Fruit fly (Drosophila melanogaster): Measurements from ENCODE around the gene CG5567.

Gene CG5567

dm6 chr3L:17841085-17841606 is 2.2 kb downstream of the CG5567 start, which contains the start of gene CG5577 (continued):
- TF ChIP-seq gro (GFP tag; optimal IDR thresholded peaks at IDR 0.05), result no peak
- no peak for TF ChIP-seq C15 (GFP tag; IDR thresholded peaks at IDR 0.05)
- TF ChIP-seq Ets97D (GFP tag; optimal IDR thresholded peaks at IDR 0.05), result no peak
- no peak for TF ChIP-seq run (tag; optimal IDR thresholded peaks at IDR 0.05)
- TF ChIP-seq CG11723 (GFP tag; optimal IDR thresholded peaks at IDR 0.05), result no peak
- no peak for TF ChIP-seq Hr39 (optimal IDR thresholded peaks at IDR 0.05)
- no peak for TF ChIP-seq hth (optimal IDR thresholded peaks at IDR 0.05)
- peak; percentile 40 for TF ChIP-seq Meics (GFP tag; optimal IDR thresholded peaks at IDR 0.05)
- no peak for TF ChIP-seq CG4730 (GFP tag; IDR thresholded peaks at IDR 0.05)
- TF ChIP-seq yki (optimal IDR thresholded peaks at IDR 0.05), result no peak
- peak; percentile 48; the same call in 1 of the 3 replicates for TF ChIP-seq HLH4C (GFP tag; IDR thresholded peaks at IDR 0.05; ENCODE audit: partially characterized antibody)
- TF ChIP-seq CG5953 (GFP tag; IDR thresholded peaks at IDR 0.05), result no peak
- TF ChIP-seq hkb (optimal IDR thresholded peaks at IDR 0.05), result no peak
- no peak for TF ChIP-seq hkb (GFP tag; IDR thresholded peaks at IDR 0.05)
- peak; percentile 65 for TF ChIP-seq zen2 (GFP tag; IDR thresholded peaks at IDR 0.05; ENCODE audit: partially characterized antibody)
- peak; percentile 28 for TF ChIP-seq CG7987 (GFP tag; optimal IDR thresholded peaks at IDR 0.05)
- TF ChIP-seq ash1 (GFP tag; optimal IDR thresholded peaks at IDR 0.05), result no peak
- TF ChIP-seq ranshi (GFP tag; IDR thresholded peaks at IDR 0.05), result no peak
- TF ChIP-seq Rfx (GFP tag; IDR thresholded peaks at IDR 0.05), result peak; percentile 63
- no peak for TF ChIP-seq Mes4 (GFP tag; optimal IDR thresholded peaks at IDR 0.05)
- TF ChIP-seq CG11456 (GFP tag; IDR thresholded peaks at IDR 0.05), result 0 out of 3 replicates have a peak, but pooled peaks have one; percentile 21
- TF ChIP-seq jing (GFP tag; optimal IDR thresholded peaks at IDR 0.05), result no peak
- TF ChIP-seq CG3838 (GFP tag; optimal IDR thresholded peaks at IDR 0.05), result no peak
- TF ChIP-seq CG3995 (GFP tag; optimal IDR thresholded peaks at IDR 0.05), result peak; percentile 75
- TF ChIP-seq Six4 (GFP tag; optimal IDR thresholded peaks at IDR 0.05), result no peak
- TF ChIP-seq CG16863 (GFP tag; optimal IDR thresholded peaks at IDR 0.05), result no peak
- TF ChIP-seq hb (GFP tag; IDR thresholded peaks at IDR 0.05; ENCODE audit: partially characterized antibody), result no peak
- peak; percentile 57 for TF ChIP-seq Dref (GFP tag; IDR thresholded peaks at IDR 0.05)
- TF ChIP-seq CG14667 (GFP tag; IDR thresholded peaks at IDR 0.05), result no peak
- TF ChIP-seq CG12236 (GFP tag; optimal IDR thresholded peaks at IDR 0.05), result no peak
- no peak for TF ChIP-seq CG13424 (tag; optimal IDR thresholded peaks at IDR 0.05)
- no peak for TF ChIP-seq Asciz (GFP tag; optimal IDR thresholded peaks at IDR 0.05)
- no peak for TF ChIP-seq schlank (tag; optimal IDR thresholded peaks at IDR 0.05)
- no peak for TF ChIP-seq Antp (GFP tag; optimal IDR thresholded peaks at IDR 0.05)
- TF ChIP-seq chm (GFP tag; IDR thresholded peaks at IDR 0.05), result no peak
- no peak for TF ChIP-seq CG18619 (GFP tag; optimal IDR thresholded peaks at IDR 0.05)
- TF ChIP-seq CG12744 (GFP tag; optimal IDR thresholded peaks at IDR 0.05), result no peak
- TF ChIP-seq chinmo (GFP tag; IDR thresholded peaks at IDR 0.05; ENCODE audit: partially characterized antibody), result peak; percentile 86; the same call in 3 of the 4 replicates
- no peak for TF ChIP-seq toy (GFP tag; IDR thresholded peaks at IDR 0.05)
- TF ChIP-seq fd64A (GFP tag; optimal IDR thresholded peaks at IDR 0.05), result no peak
- TF ChIP-seq B-H1 (GFP tag; IDR thresholded peaks at IDR 0.05), result no peak
- no peak for TF ChIP-seq CG18764 (GFP tag; optimal IDR thresholded peaks at IDR 0.05)
- TF ChIP-seq ttk (GFP tag; IDR thresholded peaks at IDR 0.05), result no peak
- no peak for TF ChIP-seq CG30403 (GFP tag; optimal IDR thresholded peaks at IDR 0.05)
- no peak for TF ChIP-seq D (optimal IDR thresholded peaks at IDR 0.05)
- TF ChIP-seq D (GFP tag; optimal IDR thresholded peaks at IDR 0.05), result no peak
- no peak for TF ChIP-seq pfk (GFP tag; optimal IDR thresholded peaks at IDR 0.05)
- no peak for TF ChIP-seq sd (tag; optimal IDR thresholded peaks at IDR 0.05)
- TF ChIP-seq CG34376 (GFP tag; optimal IDR thresholded peaks at IDR 0.05), result peak; percentile 91
- TF ChIP-seq Trl (optimal IDR thresholded peaks at IDR 0.05), result peak; percentile 38 to 75
- peak; percentile 9 for TF ChIP-seq Trl (GFP tag; optimal IDR thresholded peaks at IDR 0.05)
- TF ChIP-seq CG13894 (tag; optimal IDR thresholded peaks at IDR 0.05), result peak; percentile 53
- TF ChIP-seq odd (GFP tag; optimal IDR thresholded peaks at IDR 0.05), result peak; percentile 10
- TF ChIP-seq CG11695 (GFP tag; IDR thresholded peaks at IDR 0.05), result no peak
